Fruit fly (Drosophila melanogaster): ENCODE results near the gene wls.

DNA sequence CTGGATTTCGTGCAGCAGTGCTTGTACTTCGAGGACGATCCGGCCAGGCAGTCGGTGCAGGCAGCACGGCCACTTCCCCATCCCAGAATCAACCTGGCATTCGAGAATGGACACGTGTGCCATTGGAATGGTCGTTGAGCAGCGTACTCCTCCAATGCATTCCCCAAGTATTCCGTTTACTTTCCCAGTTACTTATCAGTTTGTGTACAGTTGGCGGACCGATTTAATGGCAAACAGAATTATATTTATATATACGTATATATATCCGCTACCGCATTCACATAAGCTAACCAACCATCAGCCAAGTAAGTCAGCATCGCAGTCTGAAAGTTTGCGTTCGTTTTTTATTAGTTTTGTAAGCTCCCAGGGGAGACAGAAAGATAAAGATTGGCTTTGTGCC, 44.2 kb upstream of the wls start:
- TF ChIP-seq CTCF (optimal IDR thresholded peaks at IDR 0.05) (no peak), CG8478 (optimal IDR thresholded peaks at IDR 0.05) (no peak)
